Fruit fly (Drosophila melanogaster) whole organism, larva: ENCODE results near the gene BthD.

Experiments used
- noc ChIP-seq: fragments of 200-800 bp; sonication (Bioruptor generic); optimal IDR thresholded peaks from 3 replicates; lab custom pipeline; 2019; ENCODE audit warnings: missing biosample characterization, mild to moderate bottlenecking, missing genetic modification characterization, moderate library complexity

Gene BthD

dm6 chrX:13637588-13637987 lies 25.7 kb downstream of the BthD start:
- TF ChIP-seq noc (tag; lab: Kevin White, UChicago) = no peak

- TF ChIP-seq noc (tag; lab: Kevin White, UChicago) = peak; percentile 95
Measured at dm6 chrX:13639998-13640691, 28.2 kb downstream of the BthD start.

dm6 chrX:13640692-13641011 lies 28.7 kb downstream of the BthD start:
- no peak for TF ChIP-seq noc (tag; lab: Kevin White, UChicago)

- peak; percentile 93 for TF ChIP-seq noc (tag; lab: Kevin White, UChicago)
Measured at dm6 chrX:13641115-13641890, 29.4 kb downstream of the BthD start.

dm6 chrX:13641891-13642617 lies 30.1 kb downstream of the BthD start:
- no peak for TF ChIP-seq noc (tag; lab: Kevin White, UChicago)

dm6 chrX:13643961-13644360 lies 32.0 kb downstream of the BthD start:
- TF ChIP-seq noc (tag; lab: Kevin White, UChicago) = no peak

- TF ChIP-seq noc (tag; lab: Kevin White, UChicago) = no peak
Measured at dm6 chrX:13644696-13645393, 32.9 kb downstream of the BthD start.

dm6 chrX:13646175-13646574 lies 34.2 kb downstream of the BthD start:
- TF ChIP-seq noc (tag; lab: Kevin White, UChicago) = no peak

- no peak for TF ChIP-seq noc (tag; lab: Kevin White, UChicago)
Measured at dm6 chrX:13648819-13649218, 36.9 kb downstream of the BthD start.

dm6 chrX:13649801-13650200 lies 37.9 kb downstream of the BthD start:
- no peak for TF ChIP-seq noc (tag; lab: Kevin White, UChicago)

- no peak for TF ChIP-seq noc (tag; lab: Kevin White, UChicago)
Measured at dm6 chrX:13651170-13651569, 39.2 kb downstream of the BthD start.
